Worm (Caenorhabditis elegans): ENCODE results near the gene skat-1.

DNA sequence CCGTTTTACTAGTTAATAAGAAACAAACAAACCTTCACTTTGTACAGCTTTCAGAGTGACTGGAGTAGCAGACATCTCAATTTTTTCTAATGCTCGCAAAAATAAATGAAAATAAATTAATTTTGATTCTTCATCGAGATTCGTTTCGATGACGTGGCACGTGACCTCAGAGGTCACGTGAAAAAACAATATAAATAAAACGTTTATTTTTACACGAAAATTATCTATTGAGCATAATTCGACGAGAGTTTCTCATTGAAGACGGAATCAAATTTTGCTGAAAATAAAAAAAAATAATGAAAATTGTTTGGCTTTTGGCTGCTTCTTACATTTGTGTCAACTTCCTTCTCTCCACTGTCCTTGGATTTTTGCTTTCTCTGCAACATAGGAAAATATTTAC is 5.3 kb upstream of the skat-1 start, which contains the start of gene rpn-6.2:
- no peak for TF ChIP-seq unc-39 (tag; optimal IDR thresholded peaks at IDR 0.05)
- TF ChIP-seq fos-1 (tag; optimal IDR thresholded peaks at IDR 0.05): no peak
- no peak for TF ChIP-seq lsy-2 (tag; optimal IDR thresholded peaks at IDR 0.05)
- TF ChIP-seq sma-3 (GFP tag; optimal IDR thresholded peaks at IDR 0.05): no peak
- TF ChIP-seq F13H6.1 (tag; optimal IDR thresholded peaks at IDR 0.05): no peak
- TF ChIP-seq R02D3.7 (tag; optimal IDR thresholded peaks at IDR 0.05): no peak
- TF ChIP-seq nhr-21 (tag; optimal IDR thresholded peaks at IDR 0.05): no peak
- no peak for TF ChIP-seq ama-1 (optimal IDR thresholded peaks at IDR 0.05)
- no peak for TF ChIP-seq nhr-11 (tag; optimal IDR thresholded peaks at IDR 0.05)
- no peak for TF ChIP-seq nhr-77 (tag; optimal IDR thresholded peaks at IDR 0.05)
- TF ChIP-seq zag-1 (tag; optimal IDR thresholded peaks at IDR 0.05): no peak
- no peak for TF ChIP-seq nhr-12 (tag; optimal IDR thresholded peaks at IDR 0.05)
- no peak for TF ChIP-seq ceh-82 (tag; optimal IDR thresholded peaks at IDR 0.05)
